Fruit fly (Drosophila melanogaster) whole organism, embryonic: Measurements from ENCODE around the gene sbr.

Experiments
- Aef1 ChIP-seq: fragments of 200-800 bp; sonication (Bioruptor generic); IDR thresholded peaks from 3 replicates; pipeline ENCODE4 v1.3.6; 2022; ENCODE audit warnings: missing biosample characterization, missing genetic modification characterization
- Asciz ChIP-seq: fragments of 200-800 bp; sonication (Bioruptor generic); optimal IDR thresholded peaks from 2 replicates; lab custom pipeline; 2017; ENCODE audit warnings: missing biosample characterization, mild to moderate bottlenecking, missing genetic modification characterization, missing genetic modification reagents
- CG10147 ChIP-seq: fragments of 200-800 bp; sonication (Bioruptor generic); optimal IDR thresholded peaks from 2 replicates; lab custom pipeline; 2019; ENCODE audit warnings: missing biosample characterization, mild to moderate bottlenecking, missing genetic modification characterization, moderate library complexity
- CG1024 ChIP-seq: fragments of 200-800 bp; sonication (Bioruptor generic); IDR thresholded peaks from 2 replicates; pipeline ENCODE4 v1.3.6; 2022; ENCODE audit warnings: missing biosample characterization, missing genetic modification characterization
- CG11504 ChIP-seq: fragments of 200-800 bp; sonication (Bioruptor generic); optimal IDR thresholded peaks from 3 replicates; lab custom pipeline; 2019; ENCODE audit warnings: missing biosample characterization, mild to moderate bottlenecking, missing genetic modification characterization, moderate library complexity
- CG11695 ChIP-seq: fragments of 200-800 bp; sonication (Bioruptor generic); IDR thresholded peaks from 3 replicates; pipeline ENCODE4 v1.3.6; 2022; ENCODE audit warnings: missing biosample characterization, missing genetic modification characterization
- CG12769 ChIP-seq: fragments of 200-800 bp; sonication (Bioruptor generic); optimal IDR thresholded peaks from 2 replicates; lab custom pipeline; 2019; ENCODE audit warnings: missing biosample characterization, mild to moderate bottlenecking, missing genetic modification characterization, moderate library complexity
- CG13894 ChIP-seq: fragments of 200-800 bp; sonication (Bioruptor generic); optimal IDR thresholded peaks from 3 replicates; lab custom pipeline; 2018; ENCODE audit warnings: missing biosample characterization, mild to moderate bottlenecking, missing genetic modification characterization, moderate library complexity
- CG14667 ChIP-seq: fragments of 200-800 bp; sonication (Bioruptor generic); IDR thresholded peaks from 2 replicates; pipeline ENCODE4 v1.3.6; 2022; ENCODE audit warnings: missing biosample characterization, missing genetic modification characterization
- CG2120 ChIP-seq: fragments of 200-800 bp; sonication (Bioruptor generic); optimal IDR thresholded peaks from 3 replicates; lab custom pipeline; 2016; ENCODE audit warnings: missing biosample characterization, missing genetic modification characterization
- CG2199 ChIP-seq: fragments of 200-800 bp; sonication (Bioruptor generic); IDR thresholded peaks from 3 replicates; pipeline ENCODE4 v1.3.6; 2022; ENCODE audit warnings: missing biosample characterization, missing genetic modification characterization
- CG2202 ChIP-seq: fragments of 200-800 bp; sonication (Bioruptor generic); optimal IDR thresholded peaks from 2 replicates; lab custom pipeline; 2018; ENCODE audit warnings: missing biosample characterization, mild to moderate bottlenecking, missing genetic modification characterization
- CG3163 ChIP-seq: fragments of 200-800 bp; sonication (Bioruptor generic); optimal IDR thresholded peaks from 3 replicates; lab custom pipeline; 2016; ENCODE audit warnings: missing biosample characterization, missing genetic modification characterization
- CG3281 ChIP-seq: fragments of 200-800 bp; sonication (Bioruptor generic); optimal IDR thresholded peaks from 3 replicates; lab custom pipeline; 2017; ENCODE audit warnings: missing biosample characterization, mild to moderate bottlenecking, missing genetic modification characterization
- CG34376 ChIP-seq: fragments of 200-800 bp; sonication (Bioruptor generic); optimal IDR thresholded peaks from 2 replicates; lab custom pipeline; 2018; ENCODE audit warnings: missing biosample characterization, mild to moderate bottlenecking, missing genetic modification characterization
- CG3838 ChIP-seq: fragments of 200-800 bp; sonication (Bioruptor generic); optimal IDR thresholded peaks from 3 replicates; lab custom pipeline; 2016; ENCODE audit warnings: missing biosample characterization, missing genetic modification characterization
- CG6813 ChIP-seq: fragments of 200-800 bp; sonication (Bioruptor generic); optimal IDR thresholded peaks from 2 replicates; lab custom pipeline; 2017; ENCODE audit warnings: missing biosample characterization, missing genetic modification characterization, mild to moderate bottlenecking, moderate library complexity, missing genetic modification reagents
- CG7786 ChIP-seq: fragments of 200-800 bp; sonication (Bioruptor generic); optimal IDR thresholded peaks from 2 replicates; lab custom pipeline; 2016; ENCODE audit warnings: missing biosample characterization, missing genetic modification characterization
- CG7987 ChIP-seq: fragments of 200-800 bp; sonication (Bioruptor generic); optimal IDR thresholded peaks from 2 replicates; lab custom pipeline; 2018; ENCODE audit warnings: missing biosample characterization, mild to moderate bottlenecking, missing genetic modification characterization, moderate library complexity
- CG8290 ChIP-seq, 3 experiments: fragments of 200-800 bp; sonication (Bioruptor generic); optimal IDR thresholded peaks; 2 replicates each; lab custom pipeline; 2016 to 2019; ENCODE audit warnings: missing biosample characterization in 3 of 3, missing genetic modification characterization in 3 of 3, mild to moderate bottlenecking in 2 of 3, moderate library complexity in 1 of 3
- CG8478 ChIP-seq: fragments of >200 bp; optimal IDR thresholded peaks from 2 replicates; lab custom pipeline; 2018
- CG8765 ChIP-seq: fragments of 200-800 bp; sonication (Bioruptor generic); IDR thresholded peaks from 2 replicates; pipeline ENCODE4 v1.3.6; 2022; ENCODE audit warnings: missing biosample characterization, missing genetic modification characterization
- CG9727 ChIP-seq: fragments of 200-800 bp; sonication (Bioruptor generic); optimal IDR thresholded peaks from 3 replicates; lab custom pipeline; 2017; ENCODE audit warnings: missing biosample characterization, mild to moderate bottlenecking, missing genetic modification characterization
- CoRest ChIP-seq: fragments of 200-800 bp; sonication (Bioruptor generic); optimal IDR thresholded peaks from 3 replicates; lab custom pipeline; 2018; ENCODE audit warnings: missing biosample characterization, mild to moderate bottlenecking, missing genetic modification characterization, moderate library complexity
- CrebB ChIP-seq: fragments of 200-800 bp; sonication (Bioruptor generic); optimal IDR thresholded peaks from 3 replicates; lab custom pipeline; 2018; ENCODE audit warnings: missing biosample characterization, mild to moderate bottlenecking, missing genetic modification characterization
- D19B ChIP-seq: fragments of 200-800 bp; sonication (Bioruptor generic); optimal IDR thresholded peaks from 2 replicates; lab custom pipeline; 2017; ENCODE audit warnings: missing biosample characterization, mild to moderate bottlenecking, missing genetic modification characterization
- Dp ChIP-seq: fragments of 200-800 bp; sonication (Bioruptor generic); optimal IDR thresholded peaks from 2 replicates; lab custom pipeline; 2018; ENCODE audit warnings: missing biosample characterization, mild to moderate bottlenecking, missing genetic modification characterization, moderate library complexity
- HLH4C ChIP-seq: fragments of 200-800 bp; sonication (Bioruptor generic); IDR thresholded peaks from 3 replicates; pipeline ENCODE4 v1.3.6; 2022; ENCODE audit warnings: missing biosample characterization, missing genetic modification characterization; ENCODE audit not compliant: partially characterized antibody
- Hmr ChIP-seq: fragments of 200-800 bp; sonication (Bioruptor generic); optimal IDR thresholded peaks from 3 replicates; lab custom pipeline; 2017; ENCODE audit warnings: mild to moderate bottlenecking, missing biosample characterization, missing genetic modification reagents, missing genetic modification characterization
- Hr51 ChIP-seq, 2 experiments: fragments of 200-800 bp; sonication (Bioruptor generic); optimal IDR thresholded peaks; 2 replicates in 1 of 2; 3 replicates in 1 of 2; lab custom pipeline; 2016 to 2018; ENCODE audit warnings: missing biosample characterization in 2 of 2, missing genetic modification characterization in 2 of 2, mild to moderate bottlenecking in 1 of 2, moderate library complexity in 1 of 2
- Jarid2 ChIP-seq: fragments of 200-800 bp; sonication (Bioruptor generic); optimal IDR thresholded peaks from 3 replicates; lab custom pipeline; 2017; ENCODE audit warnings: mild to moderate bottlenecking, missing biosample characterization, missing genetic modification reagents, missing genetic modification characterization
- Optix ChIP-seq: fragments of 200-800 bp; sonication (Bioruptor generic); IDR thresholded peaks from 3 replicates; pipeline ENCODE4 v1.3.6; 2022; ENCODE audit warnings: missing biosample characterization, missing genetic modification characterization
- Rx ChIP-seq: fragments of 200-800 bp; sonication (Bioruptor generic); IDR thresholded peaks from 2 replicates; pipeline ENCODE4 v1.3.6; 2022; ENCODE audit warnings: missing biosample characterization, missing genetic modification characterization
- Six4 ChIP-seq: fragments of 200-800 bp; sonication (Bioruptor generic); optimal IDR thresholded peaks from 2 replicates; lab custom pipeline; 2016; ENCODE audit warnings: missing biosample characterization, missing genetic modification characterization
- caup ChIP-seq: fragments of 200-800 bp; sonication (Bioruptor generic); optimal IDR thresholded peaks from 3 replicates; lab custom pipeline; 2017; ENCODE audit warnings: missing biosample characterization, mild to moderate bottlenecking, missing genetic modification characterization, moderate library complexity; ENCODE audit not compliant: severe bottlenecking
- crol ChIP-seq: fragments of 200-800 bp; sonication (Bioruptor generic); IDR thresholded peaks from 2 replicates; pipeline ENCODE4 v1.3.6; 2022; ENCODE audit warnings: missing biosample characterization, missing genetic modification characterization
- disco-r ChIP-seq: fragments of 200-800 bp; sonication (Bioruptor generic); optimal IDR thresholded peaks from 2 replicates; lab custom pipeline; 2016; ENCODE audit warnings: missing biosample characterization, missing genetic modification characterization
- ems ChIP-seq: fragments of 200-800 bp; sonication (Bioruptor generic); optimal IDR thresholded peaks from 3 replicates; lab custom pipeline; 2016; ENCODE audit warnings: missing biosample characterization, missing genetic modification characterization
- exex ChIP-seq: fragments of 200-800 bp; sonication (Bioruptor generic); optimal IDR thresholded peaks from 4 replicates; lab custom pipeline; 2018; ENCODE audit warnings: missing biosample characterization, mild to moderate bottlenecking, missing genetic modification characterization, moderate library complexity
- fd3F ChIP-seq: fragments of 200-800 bp; sonication (Bioruptor generic); optimal IDR thresholded peaks from 2 replicates; lab custom pipeline; 2018; ENCODE audit warnings: missing biosample characterization, mild to moderate bottlenecking, missing genetic modification characterization, moderate library complexity
- fru ChIP-seq: fragments of >200 bp; optimal IDR thresholded peaks from 2 replicates; lab custom pipeline; 2017
- fu2 ChIP-seq: fragments of 200-800 bp; sonication (Bioruptor generic); optimal IDR thresholded peaks from 2 replicates; lab custom pipeline; 2016; ENCODE audit warnings: missing biosample characterization, missing genetic modification characterization
- grn ChIP-seq: fragments of 200-800 bp; sonication (Bioruptor generic); optimal IDR thresholded peaks from 3 replicates; lab custom pipeline; 2017; ENCODE audit warnings: missing biosample characterization, missing genetic modification characterization
- nom ChIP-seq: fragments of 200-800 bp; sonication (Bioruptor generic); optimal IDR thresholded peaks from 2 replicates; lab custom pipeline; 2017; ENCODE audit warnings: missing biosample characterization, missing genetic modification characterization, mild to moderate bottlenecking, moderate library complexity, missing genetic modification reagents
- peb ChIP-seq: fragments of 200-800 bp; sonication (Bioruptor generic); IDR thresholded peaks from 2 replicates; pipeline ENCODE4 v1.3.6; 2022; ENCODE audit warnings: missing biosample characterization, missing genetic modification characterization
- pros ChIP-seq: fragments of 200-800 bp; sonication (Bioruptor generic); optimal IDR thresholded peaks from 3 replicates; lab custom pipeline; 2019; ENCODE audit warnings: missing biosample characterization, mild to moderate bottlenecking, missing genetic modification characterization, moderate library complexity
- pzg ChIP-seq: fragments of 200-800 bp; sonication (Bioruptor generic); optimal IDR thresholded peaks from 3 replicates; lab custom pipeline; 2018; ENCODE audit warnings: missing biosample characterization, mild to moderate bottlenecking, missing genetic modification characterization, moderate library complexity
- row ChIP-seq: fragments of 200-800 bp; sonication (Bioruptor generic); IDR thresholded peaks from 3 replicates; pipeline ENCODE4 v1.3.6; 2022; ENCODE audit warnings: missing biosample characterization, missing genetic modification characterization
- shn ChIP-seq: fragments of 200-800 bp; sonication (Bioruptor generic); optimal IDR thresholded peaks from 3 replicates; lab custom pipeline; 2016; ENCODE audit warnings: missing biosample characterization, missing genetic modification characterization
- sqz ChIP-seq: fragments of 200-800 bp; sonication (Bioruptor generic); optimal IDR thresholded peaks from 3 replicates; lab custom pipeline; 2018; ENCODE audit warnings: missing biosample characterization, mild to moderate bottlenecking, missing genetic modification characterization

sbr gene

dm6 chrX:10815511-10816080 is 31.3 kb downstream of the sbr start (continued):
- TF ChIP-seq shn (GFP tag; lab: Kevin White, UChicago) = no peak
- no peak for TF ChIP-seq CG8290 (GFP tag; optimal IDR thresholded peaks at IDR 0.05; lab: Kevin White, UChicago)
- TF ChIP-seq CG8290 (tag; optimal IDR thresholded peaks at IDR 0.05; lab: Kevin White, UChicago) = peak in 1 of 2 experiments; percentile 35
- TF ChIP-seq pzg (GFP tag; lab: Kevin White, UChicago) = no peak
- TF ChIP-seq CG12769 (tag; lab: Kevin White, UChicago) = peak; percentile 73
- no peak for TF ChIP-seq peb (GFP tag; lab: Robert Waterston, UW)
- no peak for TF ChIP-seq Optix (GFP tag; lab: Robert Waterston, UW)
- TF ChIP-seq CG2120 (GFP tag; lab: Kevin White, UChicago) = no peak
- no peak for TF ChIP-seq CrebB (tag; lab: Kevin White, UChicago)
- peak; percentile 92 for TF ChIP-seq CG8478
- no peak for TF ChIP-seq CG14667 (GFP tag; lab: Robert Waterston, UW)
- TF ChIP-seq exex (tag; lab: Kevin White, UChicago) = peak; percentile 47
- peak; percentile 88 for TF ChIP-seq Jarid2 (GFP tag; lab: Kevin White, UChicago)
- no peak for TF ChIP-seq ems (GFP tag; lab: Kevin White, UChicago)
- TF ChIP-seq CG7786 (GFP tag; lab: Kevin White, UChicago) = no peak
- TF ChIP-seq CG9727 (GFP tag; lab: Kevin White, UChicago) = no peak
- peak; percentile 27 for TF ChIP-seq sqz (GFP tag; lab: Kevin White, UChicago)
- peak; percentile 41; the same call in 1 of the 3 replicates for TF ChIP-seq HLH4C
- no peak for TF ChIP-seq Aef1 (GFP tag; lab: Robert Waterston, UW)
- TF ChIP-seq CG11695 (GFP tag; lab: Robert Waterston, UW) = no peak
- TF ChIP-seq CG1024 = 0 out of 2 replicates have a peak, but pooled peaks have one; percentile 6
- no peak for TF ChIP-seq fu2 (GFP tag; lab: Kevin White, UChicago)
- no peak for TF ChIP-seq caup (GFP tag; lab: Kevin White, UChicago)
- peak; percentile 35 for TF ChIP-seq grn
- no peak for TF ChIP-seq CG6813
- no peak for TF ChIP-seq fd3F
- peak; percentile 50 for TF ChIP-seq CG7987 (GFP tag; lab: Kevin White, UChicago)
- TF ChIP-seq CG34376 = peak; percentile 62
- TF ChIP-seq Hmr (GFP tag; lab: Kevin White, UChicago) = peak; percentile 10
- no peak; the same call in 2 of the 3 replicates for TF ChIP-seq row
- TF ChIP-seq pros (GFP tag; lab: Kevin White, UChicago) = peak; percentile 92
- TF ChIP-seq fru (lab: Kevin White, UChicago) = no peak
- TF ChIP-seq CG2199 = peak; percentile 69
- TF ChIP-seq CG10147 (GFP tag; lab: Kevin White, UChicago) = no peak
- peak; percentile 27 for TF ChIP-seq CG13894
- TF ChIP-seq nom (GFP tag; lab: Kevin White, UChicago) = no peak
- no peak for TF ChIP-seq Six4
- TF ChIP-seq Dp (GFP tag; lab: Kevin White, UChicago) = no peak
- peak; percentile 6 for TF ChIP-seq Asciz (GFP tag; lab: Kevin White, UChicago)
- TF ChIP-seq CoRest (tag; lab: Kevin White, UChicago) = no peak
- TF ChIP-seq D19B = no peak
- TF ChIP-seq crol (GFP tag; lab: Robert Waterston, UW) = peak; percentile 70
- TF ChIP-seq Rx = no peak
- TF ChIP-seq CG11504 (tag; lab: Kevin White, UChicago) = no peak
- TF ChIP-seq disco-r (GFP tag; lab: Kevin White, UChicago) = no peak
- peak in 1 of 2 experiments; percentile 49 for TF ChIP-seq Hr51 (GFP tag; optimal IDR thresholded peaks at IDR 0.05; lab: Kevin White, UChicago)
- TF ChIP-seq CG3163 (GFP tag; lab: Kevin White, UChicago) = peak; percentile 37
- 0 out of 2 replicates have a peak, but pooled peaks have one; percentile 13 for TF ChIP-seq CG8765
- TF ChIP-seq CG3281 = no peak
- TF ChIP-seq CG2202 (tag; lab: Kevin White, UChicago) = no peak
- TF ChIP-seq CG3838 (GFP tag; lab: Kevin White, UChicago) = no peak
